Worm (Caenorhabditis elegans) whole organism, L4 larva: ENCODE data around the gene F59E12.6.

ENCODE experiments used
- D1046.2 ChIP-seq: fragments of 200-800 bp; sonication (Bioruptor generic); IDR thresholded peaks from 2 replicates; pipeline ENCODE4 v1.3.6; 2022; ENCODE audit warnings: missing genetic modification characterization, missing compliant biosample characterization
- F49E8.2 ChIP-seq: sonication (generic microtip); optimal IDR thresholded peaks from 2 replicates; lab custom pipeline; 2016; ENCODE audit warnings: missing compliant biosample characterization, mild to moderate bottlenecking, missing genetic modification characterization, borderline replicate concordance
- Y105C5A.15 ChIP-seq: fragments of 200-800 bp; sonication (Bioruptor generic); IDR thresholded peaks from 2 replicates; pipeline ENCODE4 v1.3.6; 2022; ENCODE audit warnings: missing genetic modification characterization, missing compliant biosample characterization
- Y5F2A.4 ChIP-seq: fragments of 200-800 bp; sonication (Bioruptor generic); optimal IDR thresholded peaks from 2 replicates; lab custom pipeline; 2018; ENCODE audit warnings: mild to moderate bottlenecking, missing genetic modification characterization, missing compliant biosample characterization
- Y75B8A.6 ChIP-seq: fragments of 200-800 bp; sonication (Bioruptor generic); IDR thresholded peaks from 2 replicates; pipeline ENCODE4 v1.3.6; 2022; ENCODE audit warnings: missing genetic modification reagents, missing genetic modification characterization, missing compliant biosample characterization
- ZK337.2 ChIP-seq: fragments of 200-800 bp; sonication (Bioruptor generic); IDR thresholded peaks from 2 replicates; pipeline ENCODE4 v1.3.6; 2022; ENCODE audit warnings: missing genetic modification reagents, missing genetic modification characterization, missing compliant biosample characterization
- ZK546.5 ChIP-seq, 2 experiments: sonication (generic microtip); optimal IDR thresholded peaks; 2 replicates each; lab custom pipeline; 2017; ENCODE audit warnings: missing biosample characterization in 2 of 2, missing genetic modification characterization in 2 of 2
- attf-4 ChIP-seq: sonication (generic microtip); optimal IDR thresholded peaks from 3 replicates; lab custom pipeline; 2017; ENCODE audit warnings: missing biosample characterization, missing genetic modification characterization
- ceh-20 ChIP-seq: fragments of 200-800 bp; sonication (Bioruptor generic); IDR thresholded peaks from 2 replicates; pipeline ENCODE4 v1.3.6; 2022; ENCODE audit warnings: missing genetic modification reagents, missing genetic modification characterization, missing compliant biosample characterization
- ceh-32 ChIP-seq: sonication (generic microtip); optimal IDR thresholded peaks from 2 replicates; lab custom pipeline; 2016; ENCODE audit warnings: mild to moderate bottlenecking, missing genetic modification characterization, missing compliant biosample characterization; ENCODE audit not compliant: poor library complexity
- ceh-62 ChIP-seq: sonication (generic microtip); optimal IDR thresholded peaks from 2 replicates; lab custom pipeline; 2017; ENCODE audit warnings: missing biosample characterization, missing genetic modification characterization
- ceh-82 ChIP-seq: sonication (generic microtip); optimal IDR thresholded peaks from 2 replicates; lab custom pipeline; 2017; ENCODE audit warnings: missing biosample characterization, missing genetic modification characterization
- cey-2 ChIP-seq: sonication (generic microtip); optimal IDR thresholded peaks from 3 replicates; lab custom pipeline; 2017; ENCODE audit warnings: missing genetic modification characterization, mild to moderate bottlenecking, missing compliant biosample characterization, antibody characterized with exemption, borderline replicate concordance; ENCODE audit not compliant: insufficient read depth
- daf-16 ChIP-seq, 3 experiments: sonication (generic microtip); optimal IDR thresholded peaks; 2 replicates each; lab custom pipeline; 2016 to 2017; ENCODE audit warnings: missing genetic modification characterization in 3 of 3, missing genetic modification reagents in 3 of 3, mild to moderate bottlenecking in 2 of 3, missing compliant biosample characterization in 2 of 3, missing biosample characterization in 1 of 3, moderate library complexity in 1 of 3
- daf-19 ChIP-seq: fragments of 200-800 bp; sonication (Bioruptor generic); conservative IDR thresholded peaks from 2 replicates; pipeline ENCODE4 v1.3.6; 2022; ENCODE audit warnings: missing genetic modification characterization, missing compliant biosample characterization
- daf-8 ChIP-seq: fragments of 200-800 bp; sonication (Bioruptor generic); IDR thresholded peaks from 2 replicates; pipeline ENCODE4 v1.3.6; 2022; ENCODE audit warnings: missing genetic modification characterization, missing compliant biosample characterization
- dpl-1 ChIP-seq: fragments of 150-350 bp; optimal IDR thresholded peaks from 2 replicates; lab custom pipeline; 2014; ENCODE audit warnings: missing biosample characterization, missing genetic modification reagents, missing genetic modification characterization
- egl-27 ChIP-seq: sonication (generic microtip); optimal IDR thresholded peaks from 3 replicates; lab custom pipeline; 2017; ENCODE audit warnings: missing biosample characterization, missing genetic modification reagents, missing genetic modification characterization
- egl-43 ChIP-seq: fragments of 200-800 bp; sonication (Bioruptor generic); IDR thresholded peaks from 2 replicates; pipeline ENCODE4 v1.3.6; 2022; ENCODE audit warnings: missing genetic modification reagents, missing genetic modification characterization, missing compliant biosample characterization
- hlh-11 ChIP-seq: fragments of 200-800 bp; sonication (Bioruptor generic); optimal IDR thresholded peaks from 2 replicates; lab custom pipeline; 2018; ENCODE audit warnings: mild to moderate bottlenecking, missing genetic modification characterization, missing compliant biosample characterization
- hlh-30 ChIP-seq: sonication (generic microtip); optimal IDR thresholded peaks from 2 replicates; lab custom pipeline; 2017; ENCODE audit warnings: antibody characterized with exemption, mild to moderate bottlenecking, missing genetic modification characterization, missing compliant biosample characterization; ENCODE audit not compliant: insufficient read depth
- hmg-1.1 ChIP-seq: fragments of 200-800 bp; sonication (Bioruptor generic); IDR thresholded peaks from 2 replicates; pipeline ENCODE4 v1.3.6; 2022; ENCODE audit warnings: missing genetic modification reagents, missing genetic modification characterization, missing compliant biosample characterization
- jun-1 ChIP-seq: fragments of 150-350 bp; optimal IDR thresholded peaks from 2 replicates; lab custom pipeline; 2014; ENCODE audit warnings: missing biosample characterization, missing genetic modification reagents, missing genetic modification characterization
- lim-7 ChIP-seq: fragments of 200-800 bp; sonication (Bioruptor generic); IDR thresholded peaks from 2 replicates; pipeline ENCODE4 v1.3.6; 2022; ENCODE audit warnings: missing genetic modification characterization, missing compliant biosample characterization
- lin-13 ChIP-seq: fragments of 150-350 bp; optimal IDR thresholded peaks from 2 replicates; lab custom pipeline; 2014; ENCODE audit warnings: missing biosample characterization, missing genetic modification reagents, missing genetic modification characterization
- lin-15B ChIP-seq: fragments of 150-350 bp; sonication (generic microtip); optimal IDR thresholded peaks from 3 replicates; lab custom pipeline; 2014; ENCODE audit warnings: missing biosample characterization, missing genetic modification characterization
- lir-3 ChIP-seq: sonication (generic microtip); optimal IDR thresholded peaks from 2 replicates; lab custom pipeline; 2016; ENCODE audit warnings: mild to moderate bottlenecking, missing genetic modification characterization, missing compliant biosample characterization
- lsy-2 ChIP-seq, 2 experiments: fragments of 150-350 bp in 1 of 2; sonication (generic microtip) in 1 of 2; optimal IDR thresholded peaks; 2 replicates each; lab custom pipeline; 2014 to 2017; ENCODE audit warnings: missing biosample characterization in 2 of 2, missing genetic modification characterization in 2 of 2
- madf-5 ChIP-seq, 2 experiments: fragments of 200-800 bp; sonication (Bioruptor generic); IDR thresholded peaks; 2 replicates each; pipeline ENCODE4 v1.3.6; 2022; ENCODE audit warnings: missing compliant biosample characterization in 2 of 2, missing genetic modification characterization in 2 of 2
- mdl-1 ChIP-seq, 2 experiments: fragments of 150-350 bp in 1 of 2; sonication (generic microtip) in 1 of 2; optimal IDR thresholded peaks; 2 replicates each; lab custom pipeline; 2014 to 2017; ENCODE audit warnings: missing biosample characterization in 2 of 2, missing genetic modification characterization in 2 of 2
- mxl-2 ChIP-seq: fragments of 200-800 bp; sonication (Bioruptor generic); conservative IDR thresholded peaks from 2 replicates; pipeline ENCODE4 v1.3.6; 2022; ENCODE audit warnings: missing genetic modification reagents, missing genetic modification characterization, missing compliant biosample characterization
- nhr-10 ChIP-seq: fragments of 150-350 bp; optimal IDR thresholded peaks from 2 replicates; lab custom pipeline; 2014; ENCODE audit warnings: missing biosample characterization, missing genetic modification characterization
- nhr-237 ChIP-seq: sonication (generic microtip); optimal IDR thresholded peaks from 2 replicates; lab custom pipeline; 2017; ENCODE audit warnings: missing biosample characterization, missing genetic modification characterization
- nhr-42 ChIP-seq: fragments of 200-800 bp; sonication (Bioruptor generic); IDR thresholded peaks from 2 replicates; pipeline ENCODE4 v1.3.6; 2022; ENCODE audit warnings: missing genetic modification characterization, missing compliant biosample characterization
- nhr-76 ChIP-seq: fragments of 150-350 bp; optimal IDR thresholded peaks from 2 replicates; lab custom pipeline; 2014; ENCODE audit warnings: missing biosample characterization, missing genetic modification characterization
- php-3 ChIP-seq: fragments of 200-800 bp; sonication (Bioruptor generic); IDR thresholded peaks from 2 replicates; pipeline ENCODE4 v1.3.6; 2022; ENCODE audit warnings: missing genetic modification reagents, missing genetic modification characterization, missing compliant biosample characterization
- pqm-1 ChIP-seq: sonication (generic microtip); optimal IDR thresholded peaks from 2 replicates; lab custom pipeline; 2017; ENCODE audit warnings: missing biosample characterization, missing genetic modification characterization
- rbr-2 ChIP-seq: sonication (generic microtip); optimal IDR thresholded peaks from 2 replicates; lab custom pipeline; 2016; ENCODE audit warnings: missing genotype, missing genetic modification characterization, missing compliant biosample characterization
- skn-1 ChIP-seq: fragments of 150-350 bp; optimal IDR thresholded peaks from 2 replicates; lab custom pipeline; 2014; ENCODE audit warnings: missing biosample characterization, missing genetic modification characterization
- spr-1 ChIP-seq: sonication (generic microtip); optimal IDR thresholded peaks from 2 replicates; lab custom pipeline; 2016; ENCODE audit warnings: mild to moderate bottlenecking, missing genetic modification characterization, missing compliant biosample characterization
- spr-3 ChIP-seq: fragments of 200-800 bp; sonication (Bioruptor generic); optimal IDR thresholded peaks from 2 replicates; lab custom pipeline; 2018; ENCODE audit warnings: mild to moderate bottlenecking, missing genetic modification characterization, missing compliant biosample characterization
- zag-1 ChIP-seq: fragments of 150-350 bp; optimal IDR thresholded peaks from 2 replicates; lab custom pipeline; 2014; ENCODE audit warnings: missing biosample characterization, missing genetic modification characterization
- zfp-3 ChIP-seq: fragments of 200-800 bp; sonication (Bioruptor generic); conservative IDR thresholded peaks from 2 replicates; pipeline ENCODE4 v1.3.6; 2022; ENCODE audit warnings: missing genetic modification reagents, missing genetic modification characterization, missing compliant biosample characterization
- zip-11 ChIP-seq: fragments of 200-800 bp; sonication (Bioruptor generic); IDR thresholded peaks from 2 replicates; pipeline ENCODE4 v1.3.6; 2022; ENCODE audit warnings: missing genetic modification characterization, missing compliant biosample characterization
- zip-2 ChIP-seq: fragments of 150-350 bp; optimal IDR thresholded peaks from 2 replicates; lab custom pipeline; 2014; ENCODE audit warnings: missing biosample characterization, missing genetic modification characterization
- ztf-7 ChIP-seq: fragments of 150-350 bp; optimal IDR thresholded peaks from 2 replicates; lab custom pipeline; 2014; ENCODE audit warnings: missing biosample characterization, missing genetic modification characterization

Gene F59E12.6

DNA sequence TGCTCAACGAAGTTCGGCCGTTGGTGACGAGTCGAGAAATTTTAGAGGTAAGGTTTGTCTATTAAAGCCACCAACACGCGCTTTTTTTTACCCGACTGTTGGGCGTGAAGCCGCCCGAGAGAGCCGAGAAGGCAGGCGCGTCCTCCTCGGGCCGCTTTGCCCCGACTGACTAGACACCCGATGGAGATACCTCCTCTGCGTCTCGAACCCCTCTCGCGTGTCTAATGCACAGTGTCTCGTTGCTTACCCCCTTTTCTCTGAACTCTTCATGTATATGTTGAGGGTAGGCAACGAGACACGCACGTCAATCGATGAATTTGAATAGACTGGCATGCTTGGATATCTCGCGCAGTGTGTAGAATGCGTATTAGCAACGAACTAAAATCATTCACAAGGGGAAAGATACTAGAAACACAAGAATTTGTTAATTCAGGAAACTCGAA is 31.0 kb upstream of the F59E12.6 start (continued):
- TF ChIP-seq daf-19, result 0 out of 2 replicates have a peak, but pooled peaks have one; percentile 51
- no peak for TF ChIP-seq ceh-62 (tag; lab: Kevin White, UChicago)
- peak; percentile 77 for TF ChIP-seq nhr-10 (tag; lab: Kevin White, UChicago)
- TF ChIP-seq nhr-42 (GFP tag; lab: Robert Waterston, UW), result peak; percentile 94
- TF ChIP-seq ceh-82 (tag; lab: Kevin White, UChicago), result no peak
- peak; percentile 76 for TF ChIP-seq lin-13
- peak; percentile 90 for TF ChIP-seq php-3
- TF ChIP-seq hlh-11, result peak; percentile 87
- TF ChIP-seq ZK337.2 (GFP tag; lab: Robert Waterston, UW), result peak; percentile 88
- peak; percentile 44 for TF ChIP-seq zag-1 (tag; lab: Kevin White, UChicago)
- TF ChIP-seq spr-3 (GFP tag; lab: Kevin White, UChicago), result peak; percentile 94
- TF ChIP-seq egl-27 (tag; lab: Kevin White, UChicago), result peak; percentile 78
- peak; percentile 43 to 46 for TF ChIP-seq daf-16 (GFP tag; optimal IDR thresholded peaks at IDR 0.05; lab: Kevin White, UChicago)
- peak; percentile 72 for TF ChIP-seq daf-16 (tag; optimal IDR thresholded peaks at IDR 0.05; lab: Kevin White, UChicago)
- peak; percentile 98 for TF ChIP-seq Y75B8A.6 (GFP tag; lab: Robert Waterston, UW)
- peak; percentile 88 for TF ChIP-seq F49E8.2
- TF ChIP-seq mdl-1 (tag; optimal IDR thresholded peaks at IDR 0.05; lab: Kevin White, UChicago), result peak; percentile 85 to 87
- TF ChIP-seq zfp-3 (GFP tag; lab: Robert Waterston, UW), result peak; percentile 98
- TF ChIP-seq mxl-2 (GFP tag; lab: Robert Waterston, UW), result peak; percentile 51; the same call in 1 of the 2 replicates
- TF ChIP-seq cey-2 (tag; lab: Kevin White, UChicago), result no peak
- TF ChIP-seq dpl-1 (GFP tag; lab: Kevin White, UChicago), result peak; percentile 37
- peak; percentile 99 for TF ChIP-seq Y105C5A.15 (GFP tag; lab: Robert Waterston, UW)
- TF ChIP-seq D1046.2 (GFP tag; lab: Robert Waterston, UW), result peak; percentile 94
- peak; percentile 9 for TF ChIP-seq ztf-7
- TF ChIP-seq hmg-1.1, result peak; percentile 97
- peak; percentile 67; the same call in 1 of the 2 replicates for TF ChIP-seq zip-11 (GFP tag; lab: Robert Waterston, UW)

ce11 chrII:5660736-5661734 is 30.3 kb upstream of the F59E12.6 start, which contains the start of the genes ift-43 and mdt-26:
Gene ift-43 (minus strand): TSS chrII:5660786.
Gene mdt-26 (plus strand): TSS chrII:5661181.
- TF ChIP-seq skn-1 (tag; lab: Kevin White, UChicago), result no peak
- TF ChIP-seq pqm-1 (tag; lab: Kevin White, UChicago), result no peak
- no peak for TF ChIP-seq daf-8 (GFP tag; lab: Robert Waterston, UW)
- TF ChIP-seq hlh-30 (tag; lab: Kevin White, UChicago), result peak; percentile 79
- peak; percentile 69 for TF ChIP-seq lim-7 (GFP tag; lab: Robert Waterston, UW)
- TF ChIP-seq madf-5 (GFP tag; IDR thresholded peaks at IDR 0.05; lab: Robert Waterston, UW), result 0 out of 4 replicates have a peak, but pooled peaks of 1 of the 2 experiments have one; percentile 30
- TF ChIP-seq mdl-1 (tag; optimal IDR thresholded peaks at IDR 0.05; lab: Kevin White, UChicago), result peak; percentile 76 to 88
- peak; percentile 91 for TF ChIP-seq daf-19
- TF ChIP-seq lir-3 (tag; lab: Kevin White, UChicago), result peak; percentile 28
- TF ChIP-seq lin-15B (tag; lab: Kevin White, UChicago), result no peak
- TF ChIP-seq ZK546.5 (tag; optimal IDR thresholded peaks at IDR 0.05; lab: Kevin White, UChicago), result peak in 1 of 2 experiments; percentile 3
- TF ChIP-seq ceh-20 (GFP tag; lab: Robert Waterston, UW), result peak; percentile 67
- TF ChIP-seq jun-1 (tag; lab: Kevin White, UChicago), result peak; percentile 57
- TF ChIP-seq rbr-2 (tag; lab: Kevin White, UChicago), result peak; percentile 76
- no peak for TF ChIP-seq attf-4 (tag; lab: Kevin White, UChicago)
- no peak for TF ChIP-seq ZK337.2 (GFP tag; lab: Robert Waterston, UW)
- TF ChIP-seq lin-13, result peak; percentile 69
- no peak for TF ChIP-seq nhr-76 (tag; lab: Kevin White, UChicago)
- TF ChIP-seq cey-2 (tag; lab: Kevin White, UChicago), result no peak
- peak; percentile 81 for TF ChIP-seq spr-1
- no peak for TF ChIP-seq zip-2 (tag; lab: Kevin White, UChicago)
- TF ChIP-seq Y5F2A.4 (GFP tag; lab: Kevin White, UChicago), result no peak
- peak; percentile 95 for TF ChIP-seq egl-43
- peak; percentile 55 for TF ChIP-seq ceh-32 (tag; lab: Kevin White, UChicago)
- TF ChIP-seq nhr-237 (tag; lab: Kevin White, UChicago), result no peak
- peak; percentile 39 to 80 for TF ChIP-seq lsy-2 (tag; optimal IDR thresholded peaks at IDR 0.05; lab: Kevin White, UChicago)
- no peak for TF ChIP-seq ztf-7
- peak; percentile 83 for TF ChIP-seq nhr-42 (GFP tag; lab: Robert Waterston, UW)
